Worm (Caenorhabditis elegans) whole organism, late embryonic: Measurements from ENCODE around the gene cpr-1.

Experiments
- C08G9.2 ChIP-seq: sonication (generic microtip); optimal IDR thresholded peaks from 2 replicates; lab custom pipeline; 2016; ENCODE audit warnings: mild to moderate bottlenecking, missing genetic modification characterization, moderate library complexity, missing compliant biosample characterization
- K02D7.2 ChIP-seq: sonication (generic microtip); optimal IDR thresholded peaks from 2 replicates; lab custom pipeline; 2017; ENCODE audit warnings: mild to moderate bottlenecking, missing genetic modification characterization, missing compliant biosample characterization
- Y22D7AL.16 ChIP-seq: sonication (generic microtip); optimal IDR thresholded peaks from 2 replicates; lab custom pipeline; 2016; ENCODE audit warnings: missing genetic modification characterization, missing compliant biosample characterization
- ceh-14 ChIP-seq: sonication (generic microtip); optimal IDR thresholded peaks from 2 replicates; lab custom pipeline; 2016; ENCODE audit warnings: missing genotype, missing genetic modification characterization, missing compliant biosample characterization
- che-1 ChIP-seq: sonication (generic microtip); optimal IDR thresholded peaks from 2 replicates; lab custom pipeline; 2016; ENCODE audit warnings: mild to moderate bottlenecking, missing genetic modification characterization, missing compliant biosample characterization
- elt-2 ChIP-seq: sonication (generic microtip); optimal IDR thresholded peaks from 2 replicates; lab custom pipeline; 2016; ENCODE audit warnings: missing genetic modification reagents, missing genetic modification characterization, missing compliant biosample characterization
- hlh-15 ChIP-seq: sonication (generic microtip); optimal IDR thresholded peaks from 2 replicates; lab custom pipeline; 2016; ENCODE audit warnings: missing genetic modification characterization, missing compliant biosample characterization
- pha-4 ChIP-seq: fragments of 150-350 bp; optimal IDR thresholded peaks from 2 replicates; lab custom pipeline; 2018; ENCODE audit warnings: missing biosample characterization, missing genetic modification reagents, missing genetic modification characterization
- ref-2 ChIP-seq: sonication (generic microtip); optimal IDR thresholded peaks from 2 replicates; lab custom pipeline; 2016; ENCODE audit warnings: missing genetic modification characterization, missing compliant biosample characterization
- syd-9 ChIP-seq: sonication (generic microtip); optimal IDR thresholded peaks from 2 replicates; lab custom pipeline; 2016; ENCODE audit warnings: mild to moderate bottlenecking, missing genetic modification characterization, moderate library complexity, missing compliant biosample characterization
- tbx-2 ChIP-seq: sonication (generic microtip); optimal IDR thresholded peaks from 2 replicates; lab custom pipeline; 2016; ENCODE audit warnings: missing genetic modification characterization, missing compliant biosample characterization

DNA sequence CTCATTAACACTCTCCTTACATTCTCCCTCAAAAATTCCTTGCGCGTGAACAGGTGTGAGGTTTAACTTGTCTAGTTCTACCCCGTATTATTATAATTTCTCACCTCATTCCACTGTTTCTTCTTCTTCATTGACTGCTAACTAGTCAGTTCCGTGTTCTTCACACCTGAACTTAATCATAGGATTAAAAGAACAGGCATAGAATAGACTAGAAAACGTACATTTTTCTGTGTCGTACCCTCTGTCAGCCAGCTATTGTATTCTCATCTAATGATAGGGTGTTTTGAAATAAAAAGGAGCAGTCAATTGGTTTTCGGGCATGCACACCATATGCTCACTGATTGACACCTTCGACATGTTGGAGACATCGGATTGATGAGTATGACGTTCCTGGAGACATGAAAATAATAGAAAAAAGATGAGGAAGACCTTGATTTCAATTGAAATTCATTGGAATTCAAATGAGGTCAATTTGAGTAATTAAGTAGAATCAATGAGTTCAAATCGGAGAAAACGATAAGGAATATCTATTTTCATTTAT lies 27.9 kb upstream of the cpr-1 start:
- no peak for TF ChIP-seq syd-9 (tag; lab: Kevin White, UChicago)
- no peak for TF ChIP-seq ref-2 (tag; lab: Kevin White, UChicago)
- no peak for TF ChIP-seq K02D7.2 (tag; lab: Kevin White, UChicago)
- TF ChIP-seq tbx-2 = no peak
- no peak for TF ChIP-seq Y22D7AL.16
- no peak for TF ChIP-seq ceh-14
- no peak for TF ChIP-seq elt-2 (tag; lab: Kevin White, UChicago)
- no peak for TF ChIP-seq C08G9.2
- no peak for TF ChIP-seq pha-4
- TF ChIP-seq che-1 (tag; lab: Kevin White, UChicago) = no peak
- TF ChIP-seq hlh-15 (tag; lab: Kevin White, UChicago) = no peak
